Worm (Caenorhabditis elegans) whole organism, L3 larva: Measurements from ENCODE around the gene ntl-3.

Experiments used
- R02D3.7 ChIP-seq: fragments of 150-350 bp; optimal IDR thresholded peaks from 2 replicates; lab custom pipeline; 2014; ENCODE audit warnings: missing biosample characterization, missing genetic modification characterization
- ZK546.5 ChIP-seq: sonication (generic microtip); optimal IDR thresholded peaks from 2 replicates; lab custom pipeline; 2017; ENCODE audit warnings: missing biosample characterization, missing genetic modification characterization
- aly-2 ChIP-seq: fragments of 150-350 bp; optimal IDR thresholded peaks from 2 replicates; lab custom pipeline; 2014; ENCODE audit warnings: missing biosample characterization, missing genetic modification characterization
- ama-1 ChIP-seq: fragments of 150-350 bp; optimal IDR thresholded peaks from 2 replicates; lab custom pipeline; 2018
- ceh-16 ChIP-seq: sonication (generic microtip); optimal IDR thresholded peaks from 2 replicates; lab custom pipeline; 2017; ENCODE audit warnings: missing biosample characterization, missing genetic modification characterization
- ceh-28 ChIP-seq: fragments of 150-350 bp; optimal IDR thresholded peaks from 2 replicates; lab custom pipeline; 2014; ENCODE audit warnings: missing biosample characterization, missing genetic modification reagents, missing genetic modification characterization
- ceh-82 ChIP-seq: fragments of 150-350 bp; optimal IDR thresholded peaks from 2 replicates; lab custom pipeline; 2014; ENCODE audit warnings: missing biosample characterization, missing genetic modification characterization
- ceh-9 ChIP-seq: sonication (generic microtip); optimal IDR thresholded peaks from 2 replicates; lab custom pipeline; 2018; ENCODE audit warnings: missing biosample characterization, missing genetic modification characterization
- daf-12 ChIP-seq: fragments of 150-350 bp; optimal IDR thresholded peaks from 2 replicates; lab custom pipeline; 2014; ENCODE audit warnings: missing biosample characterization, missing genetic modification reagents, missing genetic modification characterization
- egl-27 ChIP-seq: sonication (generic microtip); optimal IDR thresholded peaks from 4 replicates; lab custom pipeline; 2017; ENCODE audit warnings: missing biosample characterization, missing genetic modification reagents, missing genetic modification characterization
- egl-5 ChIP-seq: fragments of 150-350 bp; optimal IDR thresholded peaks from 2 replicates; lab custom pipeline; 2017; ENCODE audit warnings: missing biosample characterization, missing genetic modification reagents, missing genetic modification characterization, inconsistent platforms
- elt-1 ChIP-seq: fragments of 150-350 bp; optimal IDR thresholded peaks from 2 replicates; lab custom pipeline; 2014; ENCODE audit warnings: missing biosample characterization, missing genetic modification characterization
- elt-2 ChIP-seq: sonication (generic microtip); optimal IDR thresholded peaks from 2 replicates; lab custom pipeline; 2016; ENCODE audit warnings: missing genetic modification reagents, mild to moderate bottlenecking, missing genetic modification characterization, missing compliant biosample characterization
- elt-3 ChIP-seq, 3 experiments: fragments of 150-350 bp in 1 of 3; sonication (generic microtip) in 2 of 3; optimal IDR thresholded peaks; 2 replicates in 2 of 3; 4 replicates in 1 of 3; lab custom pipeline; 2014 to 2017; ENCODE audit warnings: missing biosample characterization in 3 of 3, missing genetic modification characterization in 3 of 3
- eor-1 ChIP-seq, 2 experiments: fragments of 150-350 bp; optimal IDR thresholded peaks; 2 replicates each; lab custom pipeline; 2014 to 2018; ENCODE audit warnings: missing biosample characterization in 2 of 2, missing genetic modification characterization in 2 of 2
- fkh-10 ChIP-seq: sonication (generic microtip); optimal IDR thresholded peaks from 2 replicates; lab custom pipeline; 2017; ENCODE audit warnings: missing biosample characterization, missing genetic modification reagents, missing genetic modification characterization
- fkh-2 ChIP-seq: fragments of 150-350 bp; optimal IDR thresholded peaks from 2 replicates; lab custom pipeline; 2014; ENCODE audit warnings: missing biosample characterization, missing genetic modification reagents, missing genetic modification characterization
- fos-1 ChIP-seq: fragments of 150-350 bp; optimal IDR thresholded peaks from 2 replicates; lab custom pipeline; 2014; ENCODE audit warnings: missing biosample characterization, missing genetic modification characterization
- hmg-11 ChIP-seq: sonication (generic microtip); optimal IDR thresholded peaks from 2 replicates; lab custom pipeline; 2016; ENCODE audit warnings: missing genetic modification characterization, missing compliant biosample characterization
- jun-1 ChIP-seq: fragments of 150-350 bp; optimal IDR thresholded peaks from 2 replicates; lab custom pipeline; 2014; ENCODE audit warnings: missing biosample characterization, missing genetic modification reagents, missing genetic modification characterization
- lin-15B ChIP-seq: fragments of 150-350 bp; optimal IDR thresholded peaks from 2 replicates; lab custom pipeline; 2014; ENCODE audit warnings: missing biosample characterization, missing genetic modification characterization
- lin-39 ChIP-seq: fragments of 150-350 bp; optimal IDR thresholded peaks from 2 replicates; lab custom pipeline; 2018; ENCODE audit warnings: missing biosample characterization, missing genetic modification reagents, missing genetic modification characterization
- lsy-12 ChIP-seq: sonication (generic microtip); optimal IDR thresholded peaks from 2 replicates; lab custom pipeline; 2016; ENCODE audit warnings: mild to moderate bottlenecking, missing genetic modification characterization, missing compliant biosample characterization
- mdl-1 ChIP-seq: fragments of 150-350 bp; optimal IDR thresholded peaks from 2 replicates; lab custom pipeline; 2014; ENCODE audit warnings: missing biosample characterization, missing genetic modification characterization
- mml-1 ChIP-seq: fragments of 150-350 bp; sonication (generic microtip); optimal IDR thresholded peaks from 3 replicates; lab custom pipeline; 2014; ENCODE audit warnings: missing biosample characterization, missing genetic modification characterization
- nfya-1 ChIP-seq: sonication (generic microtip); optimal IDR thresholded peaks from 2 replicates; lab custom pipeline; 2017; ENCODE audit warnings: missing genetic modification characterization, mild to moderate bottlenecking, missing compliant biosample characterization, antibody characterized with exemption, moderate library complexity; ENCODE audit not compliant: insufficient read depth
- nhr-11 ChIP-seq: fragments of 150-350 bp; optimal IDR thresholded peaks from 2 replicates; lab custom pipeline; 2014; ENCODE audit warnings: missing biosample characterization, missing genetic modification characterization
- nhr-12 ChIP-seq: fragments of 150-350 bp; optimal IDR thresholded peaks from 2 replicates; lab custom pipeline; 2014; ENCODE audit warnings: missing biosample characterization, missing genetic modification characterization
- nhr-23 ChIP-seq: fragments of 150-350 bp; optimal IDR thresholded peaks from 2 replicates; lab custom pipeline; 2014; ENCODE audit warnings: missing biosample characterization, missing genetic modification reagents, missing genetic modification characterization
- nhr-237 ChIP-seq: fragments of 150-350 bp; optimal IDR thresholded peaks from 2 replicates; lab custom pipeline; 2014; ENCODE audit warnings: missing biosample characterization, missing genetic modification characterization
- nhr-25 ChIP-seq: sonication (generic microtip); optimal IDR thresholded peaks from 2 replicates; lab custom pipeline; 2017; ENCODE audit warnings: missing biosample characterization, missing genetic modification characterization
- nhr-28 ChIP-seq: fragments of 150-350 bp; optimal IDR thresholded peaks from 2 replicates; lab custom pipeline; 2014; ENCODE audit warnings: missing biosample characterization, missing genetic modification characterization
- nhr-43 ChIP-seq: sonication (generic microtip); optimal IDR thresholded peaks from 2 replicates; lab custom pipeline; 2016; ENCODE audit warnings: mild to moderate bottlenecking, missing genetic modification characterization, missing compliant biosample characterization; ENCODE audit not compliant: poor library complexity, severe bottlenecking
- nhr-67 ChIP-seq: fragments of 150-350 bp; optimal IDR thresholded peaks from 2 replicates; lab custom pipeline; 2014; ENCODE audit warnings: missing biosample characterization, missing genetic modification characterization
- nhr-76 ChIP-seq: fragments of 150-350 bp; sonication (generic microtip); optimal IDR thresholded peaks from 5 replicates; lab custom pipeline; 2014; ENCODE audit warnings: missing biosample characterization, missing genetic modification characterization
- nhr-77 ChIP-seq: fragments of 150-350 bp; optimal IDR thresholded peaks from 2 replicates; lab custom pipeline; 2014; ENCODE audit warnings: missing biosample characterization, missing genetic modification characterization
- pha-4 ChIP-seq: fragments of 150-350 bp; optimal IDR thresholded peaks from 2 replicates; lab custom pipeline; 2014; ENCODE audit warnings: missing biosample characterization, missing genetic modification reagents, missing genetic modification characterization
- pqm-1 ChIP-seq: fragments of 150-350 bp; optimal IDR thresholded peaks from 2 replicates; lab custom pipeline; 2017; ENCODE audit warnings: missing biosample characterization, missing genetic modification characterization, inconsistent platforms
- sea-2 ChIP-seq: fragments of 150-350 bp; sonication (generic microtip); optimal IDR thresholded peaks from 4 replicates; lab custom pipeline; 2014; ENCODE audit warnings: missing biosample characterization, missing genetic modification reagents, missing genetic modification characterization
- skn-1 ChIP-seq: fragments of 150-350 bp; optimal IDR thresholded peaks from 2 replicates; lab custom pipeline; 2014; ENCODE audit warnings: missing biosample characterization, missing genetic modification characterization
- snpc-4 ChIP-seq: fragments of 150-350 bp; optimal IDR thresholded peaks from 2 replicates; lab custom pipeline; 2014; ENCODE audit warnings: missing biosample characterization, missing genetic modification characterization
- tbx-2 ChIP-seq: sonication (generic microtip); optimal IDR thresholded peaks from 2 replicates; lab custom pipeline; 2016; ENCODE audit warnings: mild to moderate bottlenecking, missing genetic modification characterization, missing compliant biosample characterization
- unc-39 ChIP-seq: sonication (generic microtip); optimal IDR thresholded peaks from 4 replicates; lab custom pipeline; 2017; ENCODE audit warnings: missing biosample characterization, missing genetic modification characterization
- unc-62 ChIP-seq: fragments of 150-350 bp; sonication (generic microtip); optimal IDR thresholded peaks from 4 replicates; lab custom pipeline; 2014; ENCODE audit warnings: missing biosample characterization, missing genetic modification reagents, missing genetic modification characterization
- zag-1 ChIP-seq: fragments of 150-350 bp; optimal IDR thresholded peaks from 2 replicates; lab custom pipeline; 2014; ENCODE audit warnings: missing biosample characterization, missing genetic modification characterization
- ztf-11 ChIP-seq: fragments of 150-350 bp; optimal IDR thresholded peaks from 2 replicates; lab custom pipeline; 2014; ENCODE audit warnings: missing biosample characterization, missing genetic modification characterization
- ztf-4 ChIP-seq: fragments of 150-350 bp; optimal IDR thresholded peaks from 2 replicates; lab custom pipeline; 2014; ENCODE audit warnings: missing biosample characterization, missing genetic modification characterization

The ntl-3 gene

DNA sequence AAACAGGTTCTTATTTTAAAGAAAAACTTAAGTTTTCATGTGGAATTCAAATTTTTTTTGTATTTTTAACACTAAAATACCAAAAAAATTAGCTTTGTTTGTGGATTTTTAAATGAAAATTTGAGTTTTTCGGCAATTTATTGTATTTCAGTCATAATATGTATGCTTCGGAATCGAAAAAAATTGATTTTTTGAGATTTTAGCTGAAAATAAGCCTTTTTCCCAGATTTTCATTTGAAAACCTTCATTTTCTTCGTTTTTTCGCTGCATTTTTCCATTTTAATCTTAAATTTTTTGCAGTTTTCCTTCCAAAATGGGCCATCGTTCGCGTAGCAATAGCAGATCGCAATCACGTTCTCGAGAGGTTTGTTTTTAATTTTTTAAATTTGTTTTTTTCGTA, 20.1 kb downstream of the ntl-3 start, which contains the start of gene rsp-8:
Gene rsp-8 (plus strand): TSS at position 301 of the 400 bp plus-strand sequence.
- TF ChIP-seq nhr-237 (tag; lab: Kevin White, UChicago) = no peak
- no peak for TF ChIP-seq ceh-28
- TF ChIP-seq mdl-1 (tag; lab: Kevin White, UChicago) = no peak
- no peak for TF ChIP-seq nhr-28 (tag; lab: Kevin White, UChicago)
- no peak for TF ChIP-seq nhr-25
- TF ChIP-seq ztf-11 (tag; lab: Kevin White, UChicago) = no peak
- no peak for TF ChIP-seq elt-2 (tag; lab: Kevin White, UChicago)
- no peak for TF ChIP-seq nhr-23
- TF ChIP-seq ztf-4 = no peak
- no peak for TF ChIP-seq ZK546.5
- TF ChIP-seq nhr-43 = no peak
- TF ChIP-seq nhr-76 = no peak
- TF ChIP-seq mml-1 = no peak
- no peak for TF ChIP-seq pqm-1 (tag; lab: Kevin White, UChicago)

DNA sequence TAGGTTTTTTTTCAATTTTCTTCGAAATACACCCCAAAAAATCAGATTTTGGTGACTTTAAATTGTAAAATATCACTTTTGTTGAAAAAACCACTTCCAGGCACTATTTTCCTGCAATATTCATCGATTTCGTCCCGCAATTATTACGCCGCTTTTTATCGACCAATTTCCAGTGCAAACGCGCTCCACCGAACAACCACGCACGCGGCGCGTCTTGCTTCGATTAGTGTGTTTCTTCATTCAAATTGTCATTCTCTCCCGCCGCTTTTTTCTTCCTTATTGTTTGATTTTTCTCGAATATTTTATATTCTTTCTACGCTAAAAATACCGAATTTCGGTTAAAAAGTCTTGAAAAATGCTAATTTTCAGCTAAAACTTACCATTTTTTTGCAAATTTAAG, 20.6 kb downstream of the ntl-3 start:
- TF ChIP-seq ztf-11 (tag; lab: Kevin White, UChicago) (no peak), fkh-10 (peak; percentile 25), ceh-82 (tag; lab: Kevin White, UChicago) (no peak), ceh-9 (tag; lab: Kevin White, UChicago) (no peak), ceh-16 (tag; lab: Kevin White, UChicago) (no peak), snpc-4 (tag; lab: Kevin White, UChicago) (peak; percentile 85), unc-62 (no peak), ceh-28 (no peak), nhr-23 (no peak), unc-39 (tag; lab: Kevin White, UChicago) (no peak), aly-2 (tag; lab: Kevin White, UChicago) (no peak), lin-39 (peak; percentile 94), pha-4 (peak; percentile 78), hmg-11 (tag; lab: Kevin White, UChicago) (peak; percentile 46), elt-3 (tag; optimal IDR thresholded peaks at IDR 0.05; lab: Kevin White, UChicago) (no peak), nhr-76 (no peak), lsy-12 (peak; percentile 18), ama-1 (lab: Kevin White, UChicago) (no peak), skn-1 (peak; percentile 54), R02D3.7 (tag; lab: Kevin White, UChicago) (no peak), lin-15B (tag; lab: Kevin White, UChicago) (peak; percentile 86), mml-1 (no peak), nhr-28 (tag; lab: Kevin White, UChicago) (no peak), egl-5 (tag; lab: Kevin White, UChicago) (peak; percentile 69), nhr-237 (tag; lab: Kevin White, UChicago) (no peak), sea-2 (no peak), pqm-1 (tag; lab: Kevin White, UChicago) (no peak), zag-1 (no peak), nhr-11 (no peak), nfya-1 (tag; lab: Kevin White, UChicago) (peak; percentile 91), egl-27 (tag; lab: Kevin White, UChicago) (no peak), ZK546.5 (no peak), eor-1 (tag; optimal IDR thresholded peaks at IDR 0.05; lab: Kevin White, UChicago) (no peak), jun-1 (tag; lab: Kevin White, UChicago) (no peak), elt-1 (no peak), mdl-1 (tag; lab: Kevin White, UChicago) (no peak), tbx-2 (tag; lab: Kevin White, UChicago) (no peak), nhr-12 (tag; lab: Kevin White, UChicago) (no peak), elt-2 (tag; lab: Kevin White, UChicago) (peak; percentile 48), fos-1 (tag; lab: Kevin White, UChicago) (no peak), nhr-43 (no peak), daf-12 (tag; lab: Kevin White, UChicago) (no peak), nhr-67 (tag; lab: Kevin White, UChicago) (no peak), nhr-77 (tag; lab: Kevin White, UChicago) (no peak), fkh-2 (no peak), ztf-4 (no peak), nhr-25 (peak; percentile 60)
